Worm (Caenorhabditis elegans) whole organism, L1 larva: Measurements from ENCODE around the gene bre-3.

Experiments used
- mab-9 ChIP-seq: fragments of 200-800 bp; sonication (Bioruptor generic); IDR thresholded peaks from 2 replicates; pipeline ENCODE4 v1.3.6; 2022; ENCODE audit warnings: missing genetic modification reagents, missing genetic modification characterization, missing compliant biosample characterization
- unc-130 ChIP-seq: fragments of 150-350 bp; optimal IDR thresholded peaks from 2 replicates; lab custom pipeline; 2017; ENCODE audit warnings: missing biosample characterization, missing genetic modification characterization, inconsistent platforms

DNA sequence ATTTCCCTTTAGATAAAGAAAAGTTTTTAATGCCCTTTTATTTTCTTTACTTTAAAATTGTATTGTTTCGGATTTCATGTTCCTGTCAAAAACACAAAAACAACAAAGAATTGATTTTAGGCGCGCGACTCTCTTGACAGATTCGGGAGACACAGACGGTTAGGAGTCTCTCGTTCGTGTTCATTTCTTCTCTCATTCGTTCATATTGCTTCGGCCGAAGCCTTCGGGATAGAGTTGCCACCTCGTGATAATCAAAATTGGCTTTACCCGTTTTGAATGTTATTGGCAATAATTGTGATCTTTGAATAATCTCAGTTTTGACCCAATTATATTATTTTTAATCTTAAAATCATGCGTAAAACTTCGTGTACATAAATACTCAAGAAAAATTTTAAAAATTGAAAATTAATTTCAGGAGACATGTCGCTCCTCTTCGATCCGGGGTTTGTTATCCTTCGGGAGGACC is 25.8 kb upstream of the bre-3 start, which contains the start of gene F55H2.5:
- TF ChIP-seq mab-9 (GFP tag; lab: Robert Waterston, UW) (no peak), unc-130 (tag; lab: Kevin White, UChicago) (no peak)
